Fruit fly (Drosophila melanogaster) whole organism, prepupa: ENCODE results near the gene CG4820.

Source experiments
- Blimp-1 ChIP-seq: fragments of 200-800 bp; sonication (Bioruptor generic); optimal IDR thresholded peaks from 3 replicates; lab custom pipeline; 2017; ENCODE audit warnings: missing biosample characterization, missing genetic modification characterization, mild to moderate bottlenecking, moderate library complexity, missing genetic modification reagents
- CG3032 ChIP-seq: fragments of 200-800 bp; optimal IDR thresholded peaks from 2 replicates; lab custom pipeline; 2019; ENCODE audit warnings: missing biosample characterization, mild to moderate bottlenecking, missing genetic modification characterization, moderate library complexity
- CG32006 ChIP-seq: fragments of 200-800 bp; sonication (Bioruptor generic); optimal IDR thresholded peaks from 3 replicates; lab custom pipeline; 2017; ENCODE audit warnings: missing biosample characterization, mild to moderate bottlenecking, missing genetic modification characterization
- CG6808 ChIP-seq: fragments of 200-800 bp; sonication (Bioruptor generic); optimal IDR thresholded peaks from 3 replicates; lab custom pipeline; 2017; ENCODE audit warnings: missing biosample characterization, missing genetic modification characterization, mild to moderate bottlenecking, moderate library complexity, missing genetic modification reagents
- CG7368 ChIP-seq: fragments of 200-800 bp; sonication (Bioruptor generic); optimal IDR thresholded peaks from 3 replicates; lab custom pipeline; 2016; ENCODE audit warnings: missing biosample characterization, missing genetic modification characterization
- CG8632 ChIP-seq: fragments of 200-800 bp; sonication (Bioruptor generic); optimal IDR thresholded peaks from 3 replicates; lab custom pipeline; 2016; ENCODE audit warnings: missing biosample characterization, missing genetic modification characterization
- Eip93F ChIP-seq: fragments of 200-800 bp; sonication (Bioruptor generic); optimal IDR thresholded peaks from 2 replicates; lab custom pipeline; 2016; ENCODE audit warnings: missing biosample characterization, mild to moderate bottlenecking, missing genetic modification characterization
- Ets21C ChIP-seq: fragments of 200-800 bp; sonication (Bioruptor generic); optimal IDR thresholded peaks from 3 replicates; lab custom pipeline; 2016; ENCODE audit warnings: missing biosample characterization, missing genetic modification characterization
- Lpt ChIP-seq: fragments of 200-800 bp; sonication (Bioruptor generic); optimal IDR thresholded peaks from 3 replicates; lab custom pipeline; 2016; ENCODE audit warnings: missing biosample characterization, missing genetic modification characterization
- OdsH ChIP-seq: fragments of 200-800 bp; sonication (Bioruptor generic); optimal IDR thresholded peaks from 3 replicates; lab custom pipeline; 2016; ENCODE audit warnings: missing biosample characterization, missing genetic modification characterization
- acj6 ChIP-seq: fragments of 200-800 bp; sonication (Bioruptor generic); optimal IDR thresholded peaks from 3 replicates; lab custom pipeline; 2016; ENCODE audit warnings: missing biosample characterization, missing genetic modification characterization
- dac ChIP-seq: fragments of 200-800 bp; sonication (Bioruptor generic); optimal IDR thresholded peaks from 2 replicates; lab custom pipeline; 2017; ENCODE audit warnings: missing biosample characterization, mild to moderate bottlenecking, missing genetic modification characterization
- dsx ChIP-seq: fragments of 200-800 bp; optimal IDR thresholded peaks from 3 replicates; lab custom pipeline; 2019; ENCODE audit warnings: missing biosample characterization, mild to moderate bottlenecking, missing genetic modification characterization, moderate library complexity; ENCODE audit not compliant: poor library complexity, severe bottlenecking
- net ChIP-seq: fragments of 200-800 bp; sonication (Bioruptor generic); optimal IDR thresholded peaks from 3 replicates; lab custom pipeline; 2016; ENCODE audit warnings: missing biosample characterization, missing genetic modification characterization

DNA sequence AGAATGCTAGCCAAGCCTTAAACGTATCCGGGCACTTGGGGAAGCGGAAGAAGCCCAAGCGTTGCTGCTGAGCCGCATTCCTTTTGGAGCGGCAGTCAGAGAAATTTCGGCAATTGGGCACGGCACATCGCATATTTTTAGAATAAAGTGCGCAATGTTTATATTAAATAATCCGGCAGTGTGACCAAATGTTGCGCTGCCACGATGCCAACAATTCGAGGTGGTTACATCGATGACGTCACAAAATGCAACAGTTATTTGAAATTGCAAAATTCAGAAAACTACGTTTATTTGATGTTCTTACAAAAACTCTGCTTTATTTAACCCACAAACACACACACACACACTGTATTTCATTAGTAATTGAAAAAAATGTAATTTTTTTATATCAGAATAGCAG, 3.5 kb downstream of the CG4820 start, which contains the start of gene CG6689:
- TF ChIP-seq acj6 (GFP tag; lab: Kevin White, UChicago) (no peak), OdsH (GFP tag; lab: Kevin White, UChicago) (no peak), Eip93F (GFP tag; lab: Kevin White, UChicago) (no peak), net (no peak), dsx (no peak), Lpt (GFP tag; lab: Kevin White, UChicago) (no peak), CG6808 (GFP tag; lab: Kevin White, UChicago) (no peak), CG3032 (tag; lab: Kevin White, UChicago) (no peak), Blimp-1 (GFP tag; lab: Kevin White, UChicago) (no peak), CG7368 (GFP tag; lab: Kevin White, UChicago) (no peak), CG32006 (GFP tag; lab: Kevin White, UChicago) (no peak), dac (GFP tag; lab: Kevin White, UChicago) (no peak), Ets21C (no peak), CG8632 (GFP tag; lab: Kevin White, UChicago) (no peak)
